Worm (Caenorhabditis elegans): ENCODE results near the gene Y102A11A.3.

The Y102A11A.3 gene

ce11 chrX:2012491-2013201 lies 6.3 kb upstream of the Y102A11A.3 start, which contains the start of gene Y102A11A.9:
TSS of gene Y102A11A.9 (plus strand) at chrX:2013151.
- TF ChIP-seq ceh-14 (tag; optimal IDR thresholded peaks at IDR 0.05) (peak; percentile 17), unc-86 (tag; optimal IDR thresholded peaks at IDR 0.05) (no peak)

DNA sequence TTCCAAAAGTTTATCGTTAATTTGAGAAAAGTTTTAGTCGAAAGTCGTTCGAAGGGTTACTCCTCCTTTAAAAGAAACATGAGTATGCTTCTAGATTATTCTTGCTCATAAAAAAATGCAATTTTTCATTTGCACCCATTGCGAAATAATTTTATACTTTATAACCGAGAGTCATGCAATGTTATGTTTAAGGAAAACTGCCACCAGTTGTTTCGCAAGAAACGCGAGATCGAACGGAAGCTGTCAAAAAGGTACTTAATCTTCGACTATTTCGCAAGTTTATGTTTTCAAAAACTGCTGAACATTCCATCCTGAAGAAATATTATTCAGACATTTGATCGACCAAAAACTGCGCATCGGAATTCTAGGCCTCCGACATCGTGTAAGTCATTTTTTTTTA lies 5.0 kb upstream of the Y102A11A.3 start:
- no peak for TF ChIP-seq pqm-1 (tag; optimal IDR thresholded peaks at IDR 0.05)
- TF ChIP-seq odd-2 (tag; optimal IDR thresholded peaks at IDR 0.05), result no peak
- no peak for TF ChIP-seq fkh-10 (GFP tag; optimal IDR thresholded peaks at IDR 0.05)

ce11 chrX:2014521-2014920 lies 4.4 kb upstream of the Y102A11A.3 start:
- no peak for TF ChIP-seq unc-86 (tag; optimal IDR thresholded peaks at IDR 0.05)
- TF ChIP-seq ceh-48 (tag; optimal IDR thresholded peaks at IDR 0.05), result no peak
- no peak for TF ChIP-seq lim-6 (tag; optimal IDR thresholded peaks at IDR 0.05)
- TF ChIP-seq pha-2 (tag; optimal IDR thresholded peaks at IDR 0.05), result no peak
- no peak for TF ChIP-seq dve-1 (tag; optimal IDR thresholded peaks at IDR 0.05)
- no peak for TF ChIP-seq tbx-7 (tag; optimal IDR thresholded peaks at IDR 0.05)
- TF ChIP-seq T23F11.4 (GFP tag; optimal IDR thresholded peaks at IDR 0.05), result no peak
- TF ChIP-seq ceh-31 (tag; optimal IDR thresholded peaks at IDR 0.05), result no peak
- TF ChIP-seq npax-4 (tag; optimal IDR thresholded peaks at IDR 0.05), result no peak
- no peak for TF ChIP-seq tbx-2 (tag; optimal IDR thresholded peaks at IDR 0.05)
- TF ChIP-seq ama-1 (optimal IDR thresholded peaks at IDR 0.05), result no peak
- no peak for TF ChIP-seq sox-2 (GFP tag; IDR thresholded peaks at IDR 0.05)
- TF ChIP-seq pag-3 (tag; optimal IDR thresholded peaks at IDR 0.05; ENCODE audit: borderline replicate concordance), result no peak
- no peak for TF ChIP-seq eyg-1 (tag; optimal IDR thresholded peaks at IDR 0.05)
- no peak for TF ChIP-seq ceh-14 (tag; optimal IDR thresholded peaks at IDR 0.05)
- TF ChIP-seq ceh-30 (tag; optimal IDR thresholded peaks at IDR 0.05), result no peak
- no peak for TF ChIP-seq ceh-9 (tag; optimal IDR thresholded peaks at IDR 0.05)
- no peak for TF ChIP-seq sox-4 (tag; optimal IDR thresholded peaks at IDR 0.05)

DNA sequence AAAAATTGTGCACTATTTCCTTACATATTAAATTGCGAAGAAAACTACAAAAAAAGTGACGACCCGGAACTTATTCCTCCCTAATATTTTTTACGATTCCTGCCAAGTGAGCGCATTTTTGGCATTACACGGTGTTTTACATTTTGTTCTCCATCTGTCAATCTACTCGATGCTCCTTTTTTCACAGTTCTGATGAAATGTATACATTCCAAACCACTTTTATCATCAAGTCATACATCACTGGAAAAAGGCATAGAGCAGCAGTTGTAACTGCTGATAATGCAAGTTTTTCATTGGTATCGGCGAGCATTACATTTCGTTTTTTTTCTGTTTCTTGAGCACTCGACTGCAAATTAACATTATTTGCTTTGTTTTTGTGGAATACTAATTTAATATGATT lies 737 bp upstream of the Y102A11A.3 start:
- no peak for TF ChIP-seq fkh-10 (GFP tag; optimal IDR thresholded peaks at IDR 0.05)
- no peak for TF ChIP-seq ceh-19 (GFP tag; optimal IDR thresholded peaks at IDR 0.05)
- no peak for TF ChIP-seq rnt-1 (tag; optimal IDR thresholded peaks at IDR 0.05)
- no peak for TF ChIP-seq ztf-16 (tag; optimal IDR thresholded peaks at IDR 0.05)
- TF ChIP-seq ceh-45 (GFP tag; IDR thresholded peaks at IDR 0.05), result no peak
- no peak for TF ChIP-seq pros-1 (tag; optimal IDR thresholded peaks at IDR 0.05)
- no peak for TF ChIP-seq odd-2 (tag; optimal IDR thresholded peaks at IDR 0.05)

DNA sequence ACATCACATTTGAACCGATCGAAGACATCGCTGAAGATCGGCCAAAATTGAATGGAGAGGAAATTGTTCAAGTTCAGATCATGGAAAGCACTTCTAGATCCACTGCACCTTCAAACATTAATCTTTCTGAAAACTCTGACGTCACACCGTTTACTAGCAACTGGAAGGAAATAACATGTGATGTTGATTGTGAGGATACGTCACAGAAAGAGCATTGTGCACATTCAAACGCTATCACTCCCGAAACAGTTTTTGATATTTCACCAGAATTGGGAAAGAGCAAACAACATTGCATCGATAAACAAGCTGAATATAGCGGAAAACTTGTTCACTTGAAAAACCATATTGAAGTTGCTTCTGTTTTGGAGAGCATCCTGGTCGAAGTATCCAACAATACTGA lies 2.6 kb downstream of the Y102A11A.3 start:
- no peak for TF ChIP-seq unc-42 (tag; optimal IDR thresholded peaks at IDR 0.05)
- TF ChIP-seq ceh-30 (tag; optimal IDR thresholded peaks at IDR 0.05), result no peak
- TF ChIP-seq pag-3 (tag; optimal IDR thresholded peaks at IDR 0.05; ENCODE audit: borderline replicate concordance), result no peak
- no peak for TF ChIP-seq ceh-24 (tag; optimal IDR thresholded peaks at IDR 0.05)
- TF ChIP-seq madf-2 (tag; optimal IDR thresholded peaks at IDR 0.05), result no peak
- no peak for TF ChIP-seq pha-2 (tag; optimal IDR thresholded peaks at IDR 0.05)
- no peak for TF ChIP-seq ama-1 (optimal IDR thresholded peaks at IDR 0.05)
- no peak for TF ChIP-seq fkh-6 (tag; optimal IDR thresholded peaks at IDR 0.05)
- no peak for TF ChIP-seq C38D4.7 (GFP tag; optimal IDR thresholded peaks at IDR 0.05)
- no peak for TF ChIP-seq ceh-45 (GFP tag; IDR thresholded peaks at IDR 0.05)
- TF ChIP-seq ceh-34 (tag; optimal IDR thresholded peaks at IDR 0.05), result no peak
- TF ChIP-seq ceh-19 (GFP tag; optimal IDR thresholded peaks at IDR 0.05), result no peak
- TF ChIP-seq eyg-1 (tag; optimal IDR thresholded peaks at IDR 0.05), result no peak
- TF ChIP-seq tbx-7 (tag; optimal IDR thresholded peaks at IDR 0.05), result no peak
- TF ChIP-seq ceh-22 (tag; optimal IDR thresholded peaks at IDR 0.05), result no peak
- TF ChIP-seq mec-3 (tag; optimal IDR thresholded peaks at IDR 0.05; ENCODE audit: borderline replicate concordance), result no peak
- TF ChIP-seq nhr-11 (tag; optimal IDR thresholded peaks at IDR 0.05), result no peak
- no peak for TF ChIP-seq ceh-14 (tag; optimal IDR thresholded peaks at IDR 0.05)
- TF ChIP-seq npax-4 (tag; optimal IDR thresholded peaks at IDR 0.05), result no peak
- TF ChIP-seq Y22D7AL.16 (tag; optimal IDR thresholded peaks at IDR 0.05), result no peak

All from whole organism, late embryonic.